Worm (Caenorhabditis elegans) whole organism, early embryonic: ENCODE results near the gene sru-29.

ENCODE experiments used
- B0310.2 ChIP-seq: sonication (generic microtip); optimal IDR thresholded peaks from 2 replicates; lab custom pipeline; 2016; ENCODE audit warnings: mild to moderate bottlenecking, missing genetic modification characterization, missing compliant biosample characterization
- ama-1 ChIP-seq: fragments of 150-350 bp; optimal IDR thresholded peaks from 2 replicates; lab custom pipeline; 2014
- ceh-13 ChIP-seq: fragments of 200-800 bp; sonication (Bioruptor generic); optimal IDR thresholded peaks from 2 replicates; lab custom pipeline; 2018; ENCODE audit warnings: mild to moderate bottlenecking, missing genetic modification characterization, missing compliant biosample characterization
- ceh-36 ChIP-seq: sonication (generic microtip); optimal IDR thresholded peaks from 2 replicates; lab custom pipeline; 2016; ENCODE audit warnings: missing genetic modification characterization, inconsistent platforms, missing compliant biosample characterization
- ets-7 ChIP-seq: sonication (generic microtip); optimal IDR thresholded peaks from 2 replicates; lab custom pipeline; 2016; ENCODE audit warnings: missing genotype, missing genetic modification characterization, missing compliant biosample characterization
- flt-1 ChIP-seq: fragments of 200-800 bp; sonication (Bioruptor generic); IDR thresholded peaks from 2 replicates; pipeline ENCODE4 v1.3.6; 2022; ENCODE audit warnings: missing genetic modification characterization, missing compliant biosample characterization
- hmg-4 ChIP-seq: fragments of 200-800 bp; sonication (Bioruptor generic); optimal IDR thresholded peaks from 2 replicates; lab custom pipeline; 2018; ENCODE audit warnings: mild to moderate bottlenecking, missing genetic modification characterization, missing compliant biosample characterization
- pes-1 ChIP-seq: fragments of 200-800 bp; sonication (Bioruptor generic); IDR thresholded peaks from 2 replicates; pipeline ENCODE4 v1.3.6; 2022; ENCODE audit warnings: missing genetic modification reagents, missing genetic modification characterization, missing compliant biosample characterization
- scrt-1 ChIP-seq: fragments of 200-800 bp; sonication (Bioruptor generic); IDR thresholded peaks from 2 replicates; pipeline ENCODE4 v1.3.6; 2022; ENCODE audit warnings: missing genetic modification characterization, missing compliant biosample characterization
- sea-1 ChIP-seq: fragments of 200-800 bp; sonication (Bioruptor generic); conservative IDR thresholded peaks from 2 replicates; pipeline ENCODE4 v1.3.6; 2022; ENCODE audit warnings: missing genetic modification characterization, missing compliant biosample characterization
- tbx-11 ChIP-seq: fragments of 200-800 bp; sonication (Bioruptor generic); IDR thresholded peaks from 2 replicates; pipeline ENCODE4 v1.3.6; 2022; ENCODE audit warnings: missing genetic modification characterization, missing compliant biosample characterization
- tbx-37 ChIP-seq: fragments of 200-800 bp; sonication (Bioruptor generic); conservative IDR thresholded peaks from 2 replicates; pipeline ENCODE4 v1.3.6; 2022; ENCODE audit warnings: missing genetic modification reagents, missing genetic modification characterization, missing compliant biosample characterization

DNA sequence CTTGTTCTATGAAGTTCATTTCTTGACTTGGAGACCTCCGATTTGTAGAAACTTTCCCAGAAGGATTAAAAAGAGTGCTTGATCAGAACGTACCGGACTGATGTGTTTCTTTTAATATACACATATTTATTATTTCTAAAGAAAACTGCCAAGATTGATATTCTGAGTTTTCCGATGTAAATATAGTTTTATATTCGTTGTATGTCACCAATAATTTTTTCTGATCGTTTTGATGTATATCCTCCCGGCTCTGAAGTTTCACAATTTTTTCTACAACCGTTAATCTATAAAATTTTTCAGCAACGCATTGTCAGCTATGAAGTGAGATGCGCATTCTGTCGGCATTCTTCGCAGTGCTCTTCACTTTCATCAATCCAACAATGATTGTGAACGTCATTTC is 14.7 kb upstream of the sru-29 start, which contains the start of gene F46B6.9:
- TF ChIP-seq sea-1 (GFP tag; lab: Robert Waterston, UW) (no peak), tbx-37 (GFP tag; lab: Robert Waterston, UW) (no peak), scrt-1 (no peak), ceh-36 (tag; lab: Kevin White, UChicago) (no peak), tbx-11 (GFP tag; lab: Robert Waterston, UW) (no peak), ama-1 (lab: Kevin White, UChicago) (no peak), B0310.2 (tag; lab: Kevin White, UChicago) (no peak), ceh-13 (GFP tag; lab: Kevin White, UChicago) (no peak), ets-7 (tag; lab: Kevin White, UChicago) (no peak), pes-1 (GFP tag; lab: Robert Waterston, UW) (no peak), hmg-4 (no peak), flt-1 (GFP tag; lab: Robert Waterston, UW) (no peak)
